Fruit fly (Drosophila melanogaster) S2 (cell line): ENCODE data around the gene Rsph9.

Experiments used
- CG8478 ChIP-seq: fragments of >200 bp; optimal IDR thresholded peaks from 2 replicates; lab custom pipeline; 2018
- CTCF ChIP-seq, 2 experiments: fragments of >200 bp; optimal IDR thresholded peaks; 2 replicates each; lab custom pipeline; 2018

- TF ChIP-seq CG8478 (lab: Kevin White, UChicago) (no peak), CTCF (optimal IDR thresholded peaks at IDR 0.05; lab: Kevin White, UChicago) (no peak)
These were observed 12.6 kb upstream of the Rsph9 start for dm6 chr2L:17425005-17425404.
